Worm (Caenorhabditis elegans) whole organism, L4 larva: ENCODE results near the gene rhr-2.

Experiments used
- ceh-82 ChIP-seq: sonication (generic microtip); optimal IDR thresholded peaks from 2 replicates; lab custom pipeline; 2017; ENCODE audit warnings: missing biosample characterization, missing genetic modification characterization
- lin-15B ChIP-seq: fragments of 150-350 bp; sonication (generic microtip); optimal IDR thresholded peaks from 3 replicates; lab custom pipeline; 2014; ENCODE audit warnings: missing biosample characterization, missing genetic modification characterization
- lin-29 ChIP-seq: fragments of 200-800 bp; sonication (Bioruptor generic); IDR thresholded peaks from 2 replicates; pipeline ENCODE4 v1.3.6; 2022; ENCODE audit warnings: missing genetic modification reagents, missing genetic modification characterization, missing compliant biosample characterization
- lin-39 ChIP-seq: fragments of 150-350 bp; optimal IDR thresholded peaks from 2 replicates; lab custom pipeline; 2014; ENCODE audit warnings: missing biosample characterization, missing genetic modification reagents, missing genetic modification characterization
- nhr-11 ChIP-seq: fragments of 150-350 bp; optimal IDR thresholded peaks from 2 replicates; lab custom pipeline; 2014; ENCODE audit warnings: missing biosample characterization, missing genetic modification characterization
- nhr-28 ChIP-seq: fragments of 150-350 bp; optimal IDR thresholded peaks from 2 replicates; lab custom pipeline; 2014; ENCODE audit warnings: missing biosample characterization, missing genetic modification characterization
- unc-62 ChIP-seq, 3 experiments: fragments of 150-350 bp in 1 of 3; sonication (generic microtip); optimal IDR thresholded peaks in 2 of 3; peaks in 1 of 3; 1 replicate in 1 of 3; 2 replicates in 2 of 3; lab custom pipeline; 2014 to 2017; ENCODE audit warnings: missing biosample characterization in 3 of 3, missing genetic modification characterization in 3 of 3, missing genetic modification reagents in 3 of 3, missing genotype in 1 of 3

DNA sequence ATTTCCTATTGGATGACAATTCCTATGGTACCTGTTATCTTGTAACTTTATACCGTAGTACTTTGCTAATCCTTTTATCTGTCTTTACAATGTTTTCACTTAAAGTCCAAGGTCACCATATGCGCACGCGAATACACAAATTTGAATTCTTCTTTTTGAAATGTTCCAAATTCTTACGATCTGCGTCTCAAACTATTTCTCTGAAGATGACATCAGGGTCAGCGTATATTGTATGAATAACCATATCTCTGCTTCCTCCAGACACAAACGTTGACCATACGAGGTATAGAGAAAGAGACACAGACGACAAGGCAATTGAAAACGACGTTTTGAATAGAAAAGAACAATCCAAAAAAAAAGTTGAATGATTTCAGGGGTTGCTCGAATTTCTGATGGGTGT lies 44.0 kb upstream of the rhr-2 start:
- TF ChIP-seq lin-15B (no peak), nhr-11 (tag; lab: Kevin White, UChicago) (no peak), nhr-28 (tag; lab: Kevin White, UChicago) (peak; percentile 34), lin-29 (no peak), ceh-82 (no peak), unc-62 (GFP tag; optimal IDR thresholded peaks at IDR 0.05 in 1 of 2; lab: Kevin White, UChicago) (peak in 1 of 2 experiments; percentile 92), unc-62 (tag; optimal IDR thresholded peaks at IDR 0.05; lab: Kevin White, UChicago) (no peak), lin-39 (tag; lab: Kevin White, UChicago) (no peak)
